Worm (Caenorhabditis elegans) whole organism, L1 larva: Measurements from ENCODE around the gene F35F10.14.

Source experiments
- egl-13 ChIP-seq: sonication (generic microtip); optimal IDR thresholded peaks from 2 replicates; lab custom pipeline; 2016; ENCODE audit warnings: missing genotype, missing genetic modification reagents, missing genetic modification characterization, missing compliant biosample characterization
- nhr-12 ChIP-seq: sonication (generic microtip); optimal IDR thresholded peaks from 2 replicates; lab custom pipeline; 2017; ENCODE audit warnings: missing biosample characterization, missing genetic modification characterization
- nhr-84 ChIP-seq: sonication (generic microtip); optimal IDR thresholded peaks from 2 replicates; lab custom pipeline; 2017; ENCODE audit warnings: missing biosample characterization, missing genetic modification characterization
- unc-30 ChIP-seq: sonication (generic microtip); optimal IDR thresholded peaks from 2 replicates; lab custom pipeline; 2017; ENCODE audit warnings: missing biosample characterization, missing genetic modification characterization
- ztf-11 ChIP-seq, 2 experiments: sonication (generic microtip); optimal IDR thresholded peaks; 2 replicates each; lab custom pipeline; 2016 to 2017; ENCODE audit warnings: missing genetic modification characterization in 2 of 2, missing biosample characterization in 1 of 2, missing compliant biosample characterization in 1 of 2

- TF ChIP-seq egl-13 (no peak), unc-30 (no peak), nhr-84 (tag; lab: Kevin White, UChicago) (no peak), nhr-12 (no peak), ztf-11 (tag; optimal IDR thresholded peaks at IDR 0.05; lab: Kevin White, UChicago) (no peak)
These were observed 46.7 kb downstream of the F35F10.14 start, which contains the start of gene T28A11.20 for ce11 chrV:3273156-3273555.
